Worm (Caenorhabditis elegans) whole organism, young adult: ENCODE results near the gene mdt-28.
"Not testable (repeated sequence)": the region's sequence is repeated elsewhere in the genome, so short reads cannot be mapped to it uniquely, and the experiment has no call there.

Source experiments
- B0261.1 ChIP-seq: sonication (generic microtip); optimal IDR thresholded peaks from 2 replicates; lab custom pipeline; 2016; ENCODE audit warnings: mild to moderate bottlenecking, missing genetic modification characterization, moderate library complexity, missing compliant biosample characterization
- bed-1 ChIP-seq: fragments of 200-800 bp; sonication (Bioruptor generic); IDR thresholded peaks from 2 replicates; pipeline ENCODE4 v1.3.6; 2022; ENCODE audit warnings: missing genetic modification reagents, missing genetic modification characterization, missing compliant biosample characterization
- egl-44 ChIP-seq: fragments of 200-800 bp; sonication (Bioruptor generic); IDR thresholded peaks from 2 replicates; pipeline ENCODE4 v1.3.6; 2022; ENCODE audit warnings: missing genetic modification reagents, missing genetic modification characterization, missing compliant biosample characterization
- mes-4 ChIP-seq: sonication (generic microtip); optimal IDR thresholded peaks from 2 replicates; lab custom pipeline; 2016; ENCODE audit warnings: missing genotype, missing genetic modification characterization, missing compliant biosample characterization
- snpc-4 ChIP-seq, 5 experiments: fragments of 150-350 bp in 1 of 5; sonication (generic microtip) in 4 of 5; optimal IDR thresholded peaks; 2 replicates each; lab custom pipeline; 2014 to 2018; ENCODE audit warnings: missing genetic modification characterization in 5 of 5, missing biosample characterization in 3 of 5, antibody characterized with exemption in 2 of 5, mild to moderate bottlenecking in 2 of 5, missing compliant biosample characterization in 2 of 5, missing genotype in 2 of 5, moderate library complexity in 2 of 5, missing genetic modification reagents in 1 of 5
- unc-62 ChIP-seq: fragments of 150-350 bp; optimal IDR thresholded peaks from 2 replicates; lab custom pipeline; 2014; ENCODE audit warnings: missing biosample characterization, missing genetic modification reagents, missing genetic modification characterization
- ztf-26 ChIP-seq: sonication (generic microtip); optimal IDR thresholded peaks from 2 replicates; lab custom pipeline; 2017; ENCODE audit warnings: missing genetic modification characterization, missing compliant biosample characterization

DNA sequence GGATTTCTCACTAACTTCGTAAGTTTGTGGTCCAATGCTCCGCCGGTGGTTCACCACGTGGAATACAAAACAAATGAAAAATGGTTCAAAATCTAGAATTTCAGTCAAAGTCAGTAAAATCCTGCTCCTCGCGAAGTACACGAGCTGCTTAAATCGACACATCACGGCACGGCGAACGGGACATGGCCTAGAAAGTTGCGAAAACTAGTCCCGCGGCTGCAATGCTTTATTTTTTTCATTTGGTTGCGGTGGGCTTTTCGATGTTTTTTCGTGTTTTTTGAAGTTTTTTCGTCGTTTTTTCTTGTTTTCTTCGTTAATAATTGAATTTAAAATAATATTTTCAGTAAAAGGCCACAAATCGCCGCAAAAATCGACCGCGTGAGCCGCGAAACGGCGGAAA is 10.5 kb upstream of the mdt-28 start:
- TF ChIP-seq bed-1; mes-4 (tag; lab: Kevin White, UChicago); ztf-26 (tag; lab: Kevin White, UChicago); egl-44 (GFP tag; lab: Robert Waterston, UW); snpc-4 (GFP tag; optimal IDR thresholded peaks at IDR 0.05; lab: Kevin White, UChicago); snpc-4 (tag; optimal IDR thresholded peaks at IDR 0.05; lab: Kevin White, UChicago); unc-62; B0261.1 (tag; lab: Kevin White, UChicago): not testable (repeated sequence)
